Worm (Caenorhabditis elegans) whole organism, L3 larva: ENCODE data around the gene Y43F8B.23.

Experiments
- ZK546.5 ChIP-seq: sonication (generic microtip); optimal IDR thresholded peaks from 2 replicates; lab custom pipeline; 2017; ENCODE audit warnings: missing biosample characterization, missing genetic modification characterization
- ceh-82 ChIP-seq: fragments of 150-350 bp; optimal IDR thresholded peaks from 2 replicates; lab custom pipeline; 2014; ENCODE audit warnings: missing biosample characterization, missing genetic modification characterization
- egl-5 ChIP-seq: fragments of 150-350 bp; optimal IDR thresholded peaks from 2 replicates; lab custom pipeline; 2017; ENCODE audit warnings: missing biosample characterization, missing genetic modification reagents, missing genetic modification characterization, inconsistent platforms
- fkh-10 ChIP-seq: sonication (generic microtip); optimal IDR thresholded peaks from 2 replicates; lab custom pipeline; 2017; ENCODE audit warnings: missing biosample characterization, missing genetic modification reagents, missing genetic modification characterization
- lin-15B ChIP-seq: fragments of 150-350 bp; optimal IDR thresholded peaks from 2 replicates; lab custom pipeline; 2014; ENCODE audit warnings: missing biosample characterization, missing genetic modification characterization
- unc-62 ChIP-seq: fragments of 150-350 bp; sonication (generic microtip); optimal IDR thresholded peaks from 4 replicates; lab custom pipeline; 2014; ENCODE audit warnings: missing biosample characterization, missing genetic modification reagents, missing genetic modification characterization

DNA sequence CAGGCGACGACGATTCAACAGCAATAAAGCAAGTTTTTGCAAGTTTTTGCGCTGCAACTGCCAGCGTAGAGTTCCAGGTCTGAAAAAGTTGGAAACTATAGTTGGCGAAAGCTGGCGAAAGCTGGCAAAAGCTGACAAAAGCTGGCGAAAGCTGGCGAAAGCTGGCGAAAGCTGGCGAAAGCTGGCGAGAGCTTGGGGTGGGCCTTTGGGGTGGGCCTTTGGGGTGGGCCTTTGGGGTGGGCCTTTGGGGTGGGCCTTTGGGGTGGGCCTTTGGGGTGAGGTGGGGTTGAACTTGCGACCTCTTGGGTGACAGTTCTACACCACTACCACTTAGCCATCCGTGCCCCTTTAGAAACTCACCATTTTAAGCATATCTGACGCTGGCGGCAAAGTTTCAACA, 27.7 kb upstream of the Y43F8B.23 start:
- TF ChIP-seq lin-15B (no peak), fkh-10 (no peak), egl-5 (no peak), ceh-82 (tag; lab: Kevin White, UChicago) (no peak), unc-62 (GFP tag; lab: Kevin White, UChicago) (no peak), ZK546.5 (tag; lab: Kevin White, UChicago) (no peak)
